Worm (Caenorhabditis elegans) whole organism, L2 larva: Measurements from ENCODE around the gene B0464.6.
"Not testable (repeated sequence)": the region's sequence is repeated elsewhere in the genome, so short reads cannot be mapped to it uniquely, and the experiment has no call there.

Source experiments
- Y55F3AM.14 ChIP-seq: fragments of 200-800 bp; sonication (Bioruptor generic); optimal IDR thresholded peaks from 2 replicates; lab custom pipeline; 2018; ENCODE audit warnings: mild to moderate bottlenecking, missing genetic modification characterization, missing compliant biosample characterization
- ZK546.5 ChIP-seq: sonication (generic microtip); optimal IDR thresholded peaks from 2 replicates; lab custom pipeline; 2017; ENCODE audit warnings: missing biosample characterization, missing genetic modification characterization
- alr-1 ChIP-seq: fragments of 150-350 bp; optimal IDR thresholded peaks from 2 replicates; lab custom pipeline; 2014; ENCODE audit warnings: missing biosample characterization, missing genetic modification characterization
- aly-2 ChIP-seq: fragments of 150-350 bp; optimal IDR thresholded peaks from 2 replicates; lab custom pipeline; 2014; ENCODE audit warnings: missing biosample characterization, missing genetic modification characterization
- ama-1 ChIP-seq: fragments of 150-350 bp; optimal IDR thresholded peaks from 2 replicates; lab custom pipeline; 2018; ENCODE audit warnings: inconsistent platforms
- blmp-1 ChIP-seq: sonication (generic microtip); optimal IDR thresholded peaks from 2 replicates; lab custom pipeline; 2017; ENCODE audit warnings: missing genetic modification characterization, mild to moderate bottlenecking, missing compliant biosample characterization, antibody characterized with exemption, moderate library complexity; ENCODE audit not compliant: insufficient read depth
- ceh-82 ChIP-seq: fragments of 150-350 bp; optimal IDR thresholded peaks from 2 replicates; lab custom pipeline; 2014; ENCODE audit warnings: missing biosample characterization, missing genetic modification characterization
- crh-2 ChIP-seq: sonication (generic microtip); optimal IDR thresholded peaks from 2 replicates; lab custom pipeline; 2017; ENCODE audit warnings: missing biosample characterization, missing genetic modification characterization
- dmd-4 ChIP-seq: sonication (generic microtip); optimal IDR thresholded peaks from 2 replicates; lab custom pipeline; 2017; ENCODE audit warnings: missing biosample characterization, missing genetic modification characterization
- fos-1 ChIP-seq: fragments of 150-350 bp; optimal IDR thresholded peaks from 2 replicates; lab custom pipeline; 2014; ENCODE audit warnings: missing biosample characterization, missing genetic modification characterization
- gmeb-1 ChIP-seq: fragments of 150-350 bp; optimal IDR thresholded peaks from 2 replicates; lab custom pipeline; 2014; ENCODE audit warnings: missing biosample characterization, missing genetic modification characterization
- lin-13 ChIP-seq: fragments of 150-350 bp; optimal IDR thresholded peaks from 2 replicates; lab custom pipeline; 2014; ENCODE audit warnings: missing biosample characterization, missing genetic modification reagents, missing genetic modification characterization
- lin-39 ChIP-seq: fragments of 150-350 bp; optimal IDR thresholded peaks from 2 replicates; lab custom pipeline; 2014; ENCODE audit warnings: missing biosample characterization, missing genetic modification reagents, missing genetic modification characterization
- mbf-1 ChIP-seq: sonication (generic microtip); optimal IDR thresholded peaks from 2 replicates; lab custom pipeline; 2017; ENCODE audit warnings: missing biosample characterization, missing genetic modification characterization
- mdl-1 ChIP-seq, 2 experiments: fragments of 150-350 bp in 1 of 2; sonication (generic microtip) in 1 of 2; optimal IDR thresholded peaks; 2 replicates each; lab custom pipeline; 2017; ENCODE audit warnings: missing biosample characterization in 2 of 2, missing genetic modification characterization in 2 of 2
- nhr-10 ChIP-seq: sonication (generic microtip); optimal IDR thresholded peaks from 2 replicates; lab custom pipeline; 2017; ENCODE audit warnings: missing biosample characterization, missing genetic modification characterization
- nhr-129 ChIP-seq: fragments of 150-350 bp; optimal IDR thresholded peaks from 2 replicates; lab custom pipeline; 2014; ENCODE audit warnings: missing biosample characterization, missing genetic modification characterization
- nhr-21 ChIP-seq: fragments of 150-350 bp; optimal IDR thresholded peaks from 2 replicates; lab custom pipeline; 2014; ENCODE audit warnings: missing biosample characterization, missing genetic modification characterization
- nhr-23 ChIP-seq: fragments of 150-350 bp; optimal IDR thresholded peaks from 2 replicates; lab custom pipeline; 2014; ENCODE audit warnings: missing biosample characterization, missing genetic modification reagents, missing genetic modification characterization
- nhr-237 ChIP-seq: fragments of 150-350 bp; optimal IDR thresholded peaks from 2 replicates; lab custom pipeline; 2014; ENCODE audit warnings: missing biosample characterization, missing genetic modification characterization
- nhr-77 ChIP-seq: fragments of 150-350 bp; optimal IDR thresholded peaks from 2 replicates; lab custom pipeline; 2014; ENCODE audit warnings: missing biosample characterization, missing genetic modification characterization
- peb-1 ChIP-seq: fragments of 150-350 bp; optimal IDR thresholded peaks from 2 replicates; lab custom pipeline; 2014; ENCODE audit warnings: missing biosample characterization, missing genetic modification characterization
- sem-4 ChIP-seq: fragments of 150-350 bp; optimal IDR thresholded peaks from 2 replicates; lab custom pipeline; 2014; ENCODE audit warnings: missing biosample characterization, missing genetic modification reagents, missing genetic modification characterization
- skn-1 ChIP-seq: sonication (generic microtip); optimal IDR thresholded peaks from 2 replicates; lab custom pipeline; 2017; ENCODE audit warnings: missing biosample characterization, missing genetic modification characterization
- sma-3 ChIP-seq: sonication (generic microtip); optimal IDR thresholded peaks from 2 replicates; lab custom pipeline; 2016; ENCODE audit warnings: missing genetic modification reagents, missing genetic modification characterization, missing compliant biosample characterization
- sma-9 ChIP-seq, 2 experiments: fragments of 150-350 bp in 1 of 2; sonication (generic microtip) in 1 of 2; optimal IDR thresholded peaks; 2 replicates each; lab custom pipeline; 2014 to 2016; ENCODE audit warnings: missing genetic modification characterization in 2 of 2, mild to moderate bottlenecking in 1 of 2, missing biosample characterization in 1 of 2, missing compliant biosample characterization in 1 of 2, missing genetic modification reagents in 1 of 2, moderate library complexity in 1 of 2
- snpc-4 ChIP-seq: fragments of 150-350 bp; optimal IDR thresholded peaks from 2 replicates; lab custom pipeline; 2014; ENCODE audit warnings: missing biosample characterization, missing genetic modification characterization
- unc-55 ChIP-seq: fragments of 150-350 bp; sonication (generic microtip); optimal IDR thresholded peaks from 3 replicates; lab custom pipeline; 2014; ENCODE audit warnings: missing biosample characterization, missing genetic modification reagents, missing genetic modification characterization

B0464.6 gene

DNA sequence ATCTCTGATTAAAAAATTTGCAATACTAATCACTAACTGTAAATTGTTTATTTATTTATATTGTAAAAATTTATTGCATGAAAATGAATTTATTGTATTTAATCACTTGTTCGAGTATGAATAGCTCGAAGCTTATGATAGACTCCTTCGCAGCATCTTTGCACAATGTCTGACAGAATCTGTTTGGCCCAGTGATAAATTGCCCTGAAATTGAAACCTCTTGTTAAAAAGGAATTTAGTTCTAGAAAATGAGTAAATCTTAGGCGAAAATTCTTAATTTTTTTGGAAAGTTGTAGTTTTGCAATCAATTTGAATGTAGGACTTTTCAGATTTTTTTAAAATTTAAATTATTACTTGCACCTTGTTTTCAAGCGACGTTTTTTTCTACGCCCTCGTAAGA lies 30.8 kb downstream of the B0464.6 start:
- TF ChIP-seq nhr-77 (tag; lab: Kevin White, UChicago), result no peak
- no peak for TF ChIP-seq nhr-23 (tag; lab: Kevin White, UChicago)
- no peak for TF ChIP-seq sem-4 (tag; lab: Kevin White, UChicago)
- TF ChIP-seq aly-2 (tag; lab: Kevin White, UChicago), result no peak

DNA sequence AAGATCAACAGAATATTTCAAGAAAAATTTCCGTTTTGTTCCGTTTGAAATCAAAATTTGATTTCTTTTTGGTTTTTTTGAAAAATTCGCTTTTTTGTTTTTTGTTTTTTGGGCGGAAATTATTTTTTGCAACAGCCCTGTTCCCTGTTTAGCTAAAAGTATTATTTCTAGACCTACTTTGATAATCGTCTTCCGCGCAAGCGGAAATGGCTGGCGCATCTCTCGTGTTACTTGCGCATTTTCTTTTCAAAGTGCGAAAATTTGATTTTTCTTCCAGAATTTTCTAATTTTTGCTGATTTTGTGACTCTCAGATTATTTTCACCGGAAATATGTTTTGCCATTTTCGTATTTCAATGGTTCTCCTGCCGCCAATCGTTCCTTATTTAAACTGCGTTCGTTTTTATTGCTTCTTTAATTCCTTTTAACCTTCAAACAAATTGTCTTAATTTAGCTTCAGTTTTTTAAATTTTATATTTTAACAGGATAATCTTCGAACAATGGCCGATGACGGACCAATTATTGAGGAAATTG lies 32.1 kb downstream of the B0464.6 start, which contains the start of gene cpar-1:
Gene cpar-1, plus strand, starts transcription at position 482 of the 532 bp plus-strand sequence.
- no peak for TF ChIP-seq skn-1 (tag; lab: Kevin White, UChicago)
- TF ChIP-seq lin-13 (GFP tag; lab: Kevin White, UChicago), result no peak
- no peak for TF ChIP-seq nhr-237
- no peak for TF ChIP-seq nhr-10 (tag; lab: Kevin White, UChicago)
- TF ChIP-seq ZK546.5 (tag; lab: Kevin White, UChicago), result no peak
- TF ChIP-seq sma-3 (GFP tag; lab: Kevin White, UChicago), result no peak
- TF ChIP-seq mdl-1 (tag; optimal IDR thresholded peaks at IDR 0.05; lab: Kevin White, UChicago), result no peak
- no peak for TF ChIP-seq sma-9 (GFP tag; optimal IDR thresholded peaks at IDR 0.05; lab: Kevin White, UChicago)
- TF ChIP-seq sma-9 (tag; optimal IDR thresholded peaks at IDR 0.05; lab: Kevin White, UChicago), result no peak
- TF ChIP-seq, all 48 proteins: peak for 0

ce11 chrIII:9426301-9426700 lies 39.5 kb downstream of the B0464.6 start, which contains the start of gene T26G10.5:
Gene T26G10.5, minus strand, starts transcription at chrIII:9426401.
- no peak for TF ChIP-seq sma-9 (GFP tag; optimal IDR thresholded peaks at IDR 0.05; lab: Kevin White, UChicago)
- TF ChIP-seq sma-9 (tag; optimal IDR thresholded peaks at IDR 0.05; lab: Kevin White, UChicago), result no peak
- no peak for TF ChIP-seq nhr-10 (tag; lab: Kevin White, UChicago)
- no peak for TF ChIP-seq fos-1 (tag; lab: Kevin White, UChicago)
- no peak for TF ChIP-seq snpc-4 (tag; lab: Kevin White, UChicago)
- TF ChIP-seq peb-1, result no peak
- TF ChIP-seq gmeb-1 (tag; lab: Kevin White, UChicago), result no peak
- TF ChIP-seq unc-55 (GFP tag; lab: Kevin White, UChicago), result no peak
- TF ChIP-seq, all 48 proteins: peak for 0

- TF ChIP-seq lin-39, dmd-4, blmp-1 (tag; lab: Kevin White, UChicago): not testable (repeated sequence)
Observed at ce11 chrIII:9420231-9420630, 45.5 kb downstream of the B0464.6 start, which contains the start of gene T26G10.4. Gene T26G10.4, plus strand, starts transcription at chrIII:9420531.

- no peak for TF ChIP-seq mbf-1 (tag; lab: Kevin White, UChicago)
- no peak for TF ChIP-seq crh-2
- TF ChIP-seq Y55F3AM.14 (GFP tag; lab: Kevin White, UChicago), result no peak
- no peak for TF ChIP-seq nhr-21 (tag; lab: Kevin White, UChicago)
- no peak for TF ChIP-seq ama-1 (lab: Kevin White, UChicago)
- no peak for TF ChIP-seq gmeb-1 (tag; lab: Kevin White, UChicago)
- TF ChIP-seq nhr-129, result no peak
- no peak for TF ChIP-seq alr-1
- no peak for TF ChIP-seq ceh-82
- TF ChIP-seq ZK546.5 (tag; lab: Kevin White, UChicago), result no peak
- TF ChIP-seq sma-9 (GFP tag; optimal IDR thresholded peaks at IDR 0.05; lab: Kevin White, UChicago), result no peak
- TF ChIP-seq sma-9 (tag; optimal IDR thresholded peaks at IDR 0.05; lab: Kevin White, UChicago), result no peak
- no peak for TF ChIP-seq dmd-4 (tag; lab: Kevin White, UChicago)
- TF ChIP-seq sma-3 (GFP tag; lab: Kevin White, UChicago), result no peak
- TF ChIP-seq nhr-237, result no peak
- TF ChIP-seq nhr-10 (tag; lab: Kevin White, UChicago), result no peak
- TF ChIP-seq, all 48 proteins: peak for 0
Observed at ce11 chrIII:9413340-9413739, 52.4 kb downstream of the B0464.6 start, which contains the start of gene T26G10.3. Gene T26G10.3, minus strand, starts transcription at chrIII:9413440.
